Fruit fly (Drosophila melanogaster): ENCODE data around the gene CG18213.

DNA sequence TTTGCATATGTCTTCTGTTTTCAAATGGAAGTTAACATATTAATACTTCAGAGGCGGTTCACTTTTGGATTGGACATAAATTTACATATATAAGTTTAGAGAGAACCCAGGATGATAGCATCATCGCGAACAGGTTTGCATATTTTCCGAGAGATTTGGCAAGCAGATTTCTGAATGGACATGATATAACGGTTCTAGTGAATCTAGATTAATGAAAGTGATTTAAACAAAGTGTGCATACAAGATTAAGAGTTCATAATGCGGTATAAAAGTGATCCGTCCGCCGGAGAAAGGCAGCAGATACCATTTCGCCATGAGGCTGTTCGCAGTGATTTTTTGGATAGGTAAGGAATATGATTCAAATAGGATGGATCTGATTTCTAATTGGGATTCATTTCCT is 11.6 kb downstream of the CG18213 start, which contains the start of gene CG5225:
- TF ChIP-seq CG9948 (tag; optimal IDR thresholded peaks at IDR 0.05): no peak
- no peak for TF ChIP-seq CG8159 (tag; optimal IDR thresholded peaks at IDR 0.05)
- no peak for TF ChIP-seq CG8301 (tag; optimal IDR thresholded peaks at IDR 0.05)
- no peak for TF ChIP-seq fd96Ca (GFP tag; IDR thresholded peaks at IDR 0.05)
- no peak for TF ChIP-seq CG32121 (GFP tag; IDR thresholded peaks at IDR 0.05)
- no peak for TF ChIP-seq Pif1A (GFP tag; optimal IDR thresholded peaks at IDR 0.05)
- no peak for TF ChIP-seq rn (GFP tag; IDR thresholded peaks at IDR 0.05)
- TF ChIP-seq Pif1B (GFP tag; optimal IDR thresholded peaks at IDR 0.05): no peak
- no peak for TF ChIP-seq CG34367 (tag; optimal IDR thresholded peaks at IDR 0.05)
- no peak for TF ChIP-seq gl (tag; optimal IDR thresholded peaks at IDR 0.05)
- TF ChIP-seq Ets98B (GFP tag; IDR thresholded peaks at IDR 0.05): no peak
- TF ChIP-seq CG13204 (GFP tag; optimal IDR thresholded peaks at IDR 0.05): no peak

All from whole organism, pupa.